Worm (Caenorhabditis elegans) whole organism, L1 larva: ENCODE data around the gene C38C3.3.

Experiments
- ama-1 ChIP-seq: fragments of 150-350 bp; optimal IDR thresholded peaks from 2 replicates; lab custom pipeline; 2014
- ceh-82 ChIP-seq, 3 experiments: fragments of 150-350 bp in 1 of 3; sonication (generic microtip) in 2 of 3; optimal IDR thresholded peaks; 2 replicates each; lab custom pipeline; 2014 to 2017; ENCODE audit warnings: missing biosample characterization in 3 of 3, missing genetic modification characterization in 3 of 3
- elt-2 ChIP-seq: sonication (generic microtip); optimal IDR thresholded peaks from 2 replicates; lab custom pipeline; 2016; ENCODE audit warnings: missing genetic modification characterization, mild to moderate bottlenecking, inconsistent platforms, missing compliant biosample characterization, missing genetic modification reagents
- fkh-10 ChIP-seq: sonication (generic microtip); optimal IDR thresholded peaks from 2 replicates; lab custom pipeline; 2017; ENCODE audit warnings: missing biosample characterization, missing genetic modification reagents, missing genetic modification characterization
- fkh-4 ChIP-seq: sonication (generic microtip); optimal IDR thresholded peaks from 2 replicates; lab custom pipeline; 2016; ENCODE audit warnings: missing compliant biosample characterization, missing genetic modification characterization, borderline replicate concordance
- fos-1 ChIP-seq: fragments of 150-350 bp; optimal IDR thresholded peaks from 2 replicates; lab custom pipeline; 2014; ENCODE audit warnings: missing biosample characterization, missing genetic modification characterization
- nhr-237 ChIP-seq: fragments of 150-350 bp; optimal IDR thresholded peaks from 2 replicates; lab custom pipeline; 2014; ENCODE audit warnings: missing biosample characterization, missing genetic modification characterization
- zag-1 ChIP-seq: fragments of 150-350 bp; optimal IDR thresholded peaks from 2 replicates; lab custom pipeline; 2014; ENCODE audit warnings: missing biosample characterization, missing genetic modification characterization

- TF ChIP-seq ceh-82 (tag; optimal IDR thresholded peaks at IDR 0.05; lab: Kevin White, UChicago) (no peak), elt-2 (no peak), ama-1 (lab: Kevin White, UChicago) (no peak), zag-1 (tag; lab: Kevin White, UChicago) (no peak), nhr-237 (tag; lab: Kevin White, UChicago) (no peak), fkh-4 (tag; lab: Kevin White, UChicago) (no peak), fkh-10 (GFP tag; lab: Kevin White, UChicago) (no peak), fos-1 (tag; lab: Kevin White, UChicago) (no peak)
These were observed 35.4 kb upstream of the C38C3.3 start, which contains the start of gene hacd-1 for ce11 chrV:1460069-1460468.
